Fruit fly (Drosophila melanogaster): ENCODE measurements around the gene Cp7Fb.

Gene Cp7Fb

dm6 chrX:8464378-8465036, 9.1 kb upstream of the Cp7Fb start, which contains the start of gene Sptr (continued):
- peak; percentile 78; the same call in 2 of the 3 replicates for TF ChIP-seq gce (GFP tag; IDR thresholded peaks at IDR 0.05)
- peak; percentile 90 for TF ChIP-seq HHEX (GFP tag; optimal IDR thresholded peaks at IDR 0.05)
- peak; percentile 87 for TF ChIP-seq CG10366 (GFP tag; IDR thresholded peaks at IDR 0.05)
- TF ChIP-seq CG17612 (GFP tag; IDR thresholded peaks at IDR 0.05), result peak; percentile 81
- no peak for TF ChIP-seq CG8478 (optimal IDR thresholded peaks at IDR 0.05)
- peak; percentile 76 for TF ChIP-seq CG12219 (GFP tag; optimal IDR thresholded peaks at IDR 0.05)
- no peak for TF ChIP-seq mld (GFP tag; IDR thresholded peaks at IDR 0.05; ENCODE audit: partially characterized antibody)
- peak; percentile 63 for TF ChIP-seq CG1647 (GFP tag; optimal IDR thresholded peaks at IDR 0.05)
- peak; percentile 82 for TF ChIP-seq Bteb2 (GFP tag; optimal IDR thresholded peaks at IDR 0.05)
- TF ChIP-seq gro (GFP tag; optimal IDR thresholded peaks at IDR 0.05), result peak; percentile 86
- peak; percentile 86 for TF ChIP-seq mam (GFP tag; optimal IDR thresholded peaks at IDR 0.05)
- TF ChIP-seq MBD-R2 (GFP tag; IDR thresholded peaks at IDR 0.05), result peak; percentile 80
- peak; percentile 86 for TF ChIP-seq Sox102F (GFP tag; optimal IDR thresholded peaks at IDR 0.05)
- no peak for TF ChIP-seq gfzf (GFP tag; optimal IDR thresholded peaks at IDR 0.05)
- TF ChIP-seq Dek (tag; optimal IDR thresholded peaks at IDR 0.05), result peak; percentile 91
- TF ChIP-seq BEAF-32 (GFP tag; optimal IDR thresholded peaks at IDR 0.05), result no peak
- peak; percentile 58 for TF ChIP-seq Camta (GFP tag; optimal IDR thresholded peaks at IDR 0.05)
- peak; percentile 73; the same call in 2 of the 3 replicates for TF ChIP-seq CG3726 (GFP tag; IDR thresholded peaks at IDR 0.05)
- no peak for TF ChIP-seq CG15479 (GFP tag; optimal IDR thresholded peaks at IDR 0.05)
- TF ChIP-seq unc-4 (GFP tag; IDR thresholded peaks at IDR 0.05; ENCODE audit: partially characterized antibody), result no peak
- TF ChIP-seq Fer1 (GFP tag; optimal IDR thresholded peaks at IDR 0.05), result peak; percentile 95
- TF ChIP-seq crp (GFP tag; optimal IDR thresholded peaks at IDR 0.05), result peak in 1 of 2 experiments; percentile 69
- TF ChIP-seq Stat92E (GFP tag; optimal IDR thresholded peaks at IDR 0.05), result no peak
- TF ChIP-seq CG3163 (GFP tag; optimal IDR thresholded peaks at IDR 0.05), result peak; percentile 46
- peak; percentile 91 for TF ChIP-seq CG10543 (GFP tag; optimal IDR thresholded peaks at IDR 0.05)
- peak; percentile 31 for TF ChIP-seq zen (tag; optimal IDR thresholded peaks at IDR 0.05)
- peak; percentile 85 for TF ChIP-seq Hsf (GFP tag; optimal IDR thresholded peaks at IDR 0.05)
- TF ChIP-seq tgo (GFP tag; IDR thresholded peaks at IDR 0.05), result peak; percentile 92
- TF ChIP-seq Optix (GFP tag; IDR thresholded peaks at IDR 0.05), result peak; percentile 36; the same call in 1 of the 3 replicates
- peak; percentile 72 for TF ChIP-seq Abd-B (GFP tag; optimal IDR thresholded peaks at IDR 0.05)
- TF ChIP-seq sna (GFP tag; IDR thresholded peaks at IDR 0.05; ENCODE audit: partially characterized antibody), result no peak
- TF ChIP-seq Nf-YA (GFP tag; IDR thresholded peaks at IDR 0.05), result peak; percentile 77
- TF ChIP-seq D19B (GFP tag; optimal IDR thresholded peaks at IDR 0.05), result peak; percentile 86
- TF ChIP-seq Dfd (GFP tag; optimal IDR thresholded peaks at IDR 0.05), result no peak
- TF ChIP-seq z (GFP tag; IDR thresholded peaks at IDR 0.05), result no peak
- TF ChIP-seq abd-A (tag; optimal IDR thresholded peaks at IDR 0.05), result peak; percentile 66
- peak; percentile 75 for TF ChIP-seq CG5953 (GFP tag; IDR thresholded peaks at IDR 0.05)
- TF ChIP-seq CG17186 (GFP tag; optimal IDR thresholded peaks at IDR 0.05), result no peak
- peak; percentile 93 for TF ChIP-seq BtbVII (GFP tag; optimal IDR thresholded peaks at IDR 0.05)
- TF ChIP-seq hth (optimal IDR thresholded peaks at IDR 0.05), result no peak
- TF ChIP-seq esg (GFP tag; conservative IDR thresholded peaks at IDR 0.05), result peak; percentile 85
- no peak for TF ChIP-seq eve (GFP tag; optimal IDR thresholded peaks at IDR 0.05)

Data from whole organism, embryonic.